Fruit fly (Drosophila melanogaster) whole organism, adult: ENCODE data around the gene CG17292.
A peak's percentile ranks its signal among the peaks of the same experiment; 100 is the strongest.

Experiments used
- CG11617 ChIP-seq: fragments of 200-800 bp; sonication (Bioruptor generic); optimal IDR thresholded peaks from 2 replicates; lab custom pipeline; 2017; ENCODE audit warnings: mild to moderate bottlenecking, missing biosample characterization, missing genetic modification reagents, missing genetic modification characterization
- CG12768 ChIP-seq: fragments of 200-800 bp; sonication (Bioruptor generic); optimal IDR thresholded peaks from 2 replicates; lab custom pipeline; 2017; ENCODE audit warnings: missing biosample characterization, missing genetic modification characterization, mild to moderate bottlenecking, moderate library complexity, missing genetic modification reagents
- CG14711 ChIP-seq: fragments of 200-800 bp; sonication (Bioruptor generic); optimal IDR thresholded peaks from 2 replicates; lab custom pipeline; 2018; ENCODE audit warnings: missing biosample characterization, mild to moderate bottlenecking, missing genetic modification characterization, moderate library complexity
- CG1620 ChIP-seq: fragments of 200-800 bp; sonication (Bioruptor generic); optimal IDR thresholded peaks from 2 replicates; lab custom pipeline; 2016; ENCODE audit warnings: missing biosample characterization, missing genetic modification characterization
- CG33017 ChIP-seq: fragments of 200-800 bp; sonication (Bioruptor generic); optimal IDR thresholded peaks from 2 replicates; lab custom pipeline; 2018; ENCODE audit warnings: missing biosample characterization, mild to moderate bottlenecking, missing genetic modification characterization, moderate library complexity
- CG5204 ChIP-seq: fragments of 200-800 bp; sonication (Bioruptor generic); optimal IDR thresholded peaks from 2 replicates; lab custom pipeline; 2016; ENCODE audit warnings: missing biosample characterization, missing genetic modification characterization
- CG7045 ChIP-seq: fragments of 200-800 bp; sonication (Bioruptor generic); optimal IDR thresholded peaks from 2 replicates; lab custom pipeline; 2017; ENCODE audit warnings: missing biosample characterization, mild to moderate bottlenecking, missing genetic modification characterization
- CG7101 ChIP-seq: fragments of 200-800 bp; sonication (Bioruptor generic); optimal IDR thresholded peaks from 2 replicates; lab custom pipeline; 2018; ENCODE audit warnings: missing biosample characterization, mild to moderate bottlenecking, missing genetic modification characterization, moderate library complexity
- Clk ChIP-seq: fragments of 200-800 bp; sonication (Bioruptor generic); optimal IDR thresholded peaks from 2 replicates; lab custom pipeline; 2017; ENCODE audit warnings: missing biosample characterization, missing genetic modification characterization
- Crg-1 ChIP-seq: fragments of 200-800 bp; sonication (Bioruptor generic); optimal IDR thresholded peaks from 2 replicates; lab custom pipeline; 2016; ENCODE audit warnings: missing biosample characterization, missing genetic modification characterization
- Hr96 ChIP-seq: fragments of 200-800 bp; sonication (Bioruptor generic); optimal IDR thresholded peaks from 2 replicates; lab custom pipeline; 2016; ENCODE audit warnings: missing biosample characterization, missing genetic modification characterization
- Mnt ChIP-seq: fragments of 200-800 bp; sonication (Bioruptor generic); optimal IDR thresholded peaks from 2 replicates; lab custom pipeline; 2016; ENCODE audit warnings: missing biosample characterization, mild to moderate bottlenecking, missing genetic modification characterization
- bab1 ChIP-seq: fragments of 200-800 bp; sonication (Bioruptor generic); optimal IDR thresholded peaks from 3 replicates; lab custom pipeline; 2019; ENCODE audit warnings: missing biosample characterization, mild to moderate bottlenecking, missing genetic modification characterization, moderate library complexity
- cic ChIP-seq: fragments of 200-800 bp; sonication (Bioruptor generic); optimal IDR thresholded peaks from 2 replicates; lab custom pipeline; 2017; ENCODE audit warnings: missing biosample characterization, mild to moderate bottlenecking, missing genetic modification characterization, moderate library complexity
- cnc ChIP-seq, 2 experiments: fragments of >200 bp; optimal IDR thresholded peaks; 2 replicates each; lab custom pipeline; 2017
- kay ChIP-seq: fragments of 200-800 bp; sonication (Bioruptor generic); peaks from one replicate; lab custom pipeline; 2016; ENCODE audit warnings: missing biosample characterization, missing genetic modification characterization, borderline replicate concordance
- ovo ChIP-seq: fragments of 200-800 bp; sonication (Bioruptor generic); optimal IDR thresholded peaks from 2 replicates; lab custom pipeline; 2016; ENCODE audit warnings: missing biosample characterization, missing genetic modification characterization
- pad ChIP-seq: fragments of 200-800 bp; sonication (Bioruptor generic); optimal IDR thresholded peaks from 3 replicates; lab custom pipeline; 2017; ENCODE audit warnings: missing biosample characterization, missing genetic modification characterization, mild to moderate bottlenecking, moderate library complexity, missing genetic modification reagents
- tj ChIP-seq: fragments of 200-800 bp; sonication (Bioruptor generic); optimal IDR thresholded peaks from 3 replicates; lab custom pipeline; 2017; ENCODE audit warnings: missing biosample characterization, mild to moderate bottlenecking, missing genetic modification characterization, moderate library complexity

The CG17292 gene

DNA sequence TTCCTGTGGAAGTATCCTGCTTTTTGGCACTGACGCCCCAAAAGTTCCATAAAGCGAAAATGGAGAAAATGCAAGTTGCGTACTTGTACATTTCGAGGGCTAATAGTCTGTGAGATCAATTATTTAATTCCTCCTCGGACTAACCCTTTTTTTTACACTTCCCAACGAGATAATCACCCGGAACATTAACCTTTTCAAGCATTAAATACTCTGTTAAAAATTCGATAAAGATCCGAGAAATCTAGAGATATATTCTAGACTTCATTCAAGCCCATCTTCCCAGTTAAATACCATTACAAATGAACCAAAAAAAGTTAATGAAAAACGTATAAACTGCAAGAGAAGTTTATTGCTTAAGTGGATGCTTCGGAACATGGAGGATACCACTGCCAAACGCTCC, 23.9 kb downstream of the CG17292 start, which contains the start of gene lectin-29Ca:
Gene lectin-29Ca (minus strand): TSS at position 101 of the 400 bp plus-strand sequence.
- TF ChIP-seq CG7101 (tag; lab: Kevin White, UChicago) (no peak), cic (GFP tag; lab: Kevin White, UChicago) (no peak), CG1620 (no peak), CG7045 (GFP tag; lab: Kevin White, UChicago) (no peak), CG5204 (GFP tag; lab: Kevin White, UChicago) (no peak), ovo (GFP tag; lab: Kevin White, UChicago) (no peak), Hr96 (no peak), kay (GFP tag; lab: Kevin White, UChicago) (no peak), CG33017 (tag; lab: Kevin White, UChicago) (no peak), CG11617 (GFP tag; lab: Kevin White, UChicago) (no peak)

DNA sequence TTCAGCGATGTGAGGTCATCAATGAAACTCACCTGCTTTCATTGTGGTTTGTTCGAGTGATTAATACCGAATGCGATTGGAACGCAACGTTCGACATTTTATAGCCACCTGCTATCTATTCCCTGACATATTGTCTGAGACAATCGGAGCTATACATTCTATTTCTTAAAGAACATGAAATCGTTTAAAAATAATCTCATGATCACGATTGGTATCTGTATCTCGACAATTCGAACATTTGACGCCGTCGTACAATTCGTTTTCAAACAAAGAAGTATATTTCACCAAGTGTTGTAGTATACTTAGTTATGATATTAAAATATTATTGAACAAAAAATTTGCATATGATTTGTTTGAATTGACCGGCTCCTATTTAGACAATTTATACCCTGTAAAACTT, 24.6 kb downstream of the CG17292 start, which contains the start of gene Peritrophin-15b:
Gene Peritrophin-15b (minus strand): TSS at position 101 of the 400 bp plus-strand sequence.
- TF ChIP-seq kay (GFP tag; lab: Kevin White, UChicago) (no peak), CG12768 (GFP tag; lab: Kevin White, UChicago) (no peak), pad (GFP tag; lab: Kevin White, UChicago) (no peak), bab1 (no peak), CG33017 (tag; lab: Kevin White, UChicago) (no peak), Clk (GFP tag; lab: Kevin White, UChicago) (no peak)

DNA sequence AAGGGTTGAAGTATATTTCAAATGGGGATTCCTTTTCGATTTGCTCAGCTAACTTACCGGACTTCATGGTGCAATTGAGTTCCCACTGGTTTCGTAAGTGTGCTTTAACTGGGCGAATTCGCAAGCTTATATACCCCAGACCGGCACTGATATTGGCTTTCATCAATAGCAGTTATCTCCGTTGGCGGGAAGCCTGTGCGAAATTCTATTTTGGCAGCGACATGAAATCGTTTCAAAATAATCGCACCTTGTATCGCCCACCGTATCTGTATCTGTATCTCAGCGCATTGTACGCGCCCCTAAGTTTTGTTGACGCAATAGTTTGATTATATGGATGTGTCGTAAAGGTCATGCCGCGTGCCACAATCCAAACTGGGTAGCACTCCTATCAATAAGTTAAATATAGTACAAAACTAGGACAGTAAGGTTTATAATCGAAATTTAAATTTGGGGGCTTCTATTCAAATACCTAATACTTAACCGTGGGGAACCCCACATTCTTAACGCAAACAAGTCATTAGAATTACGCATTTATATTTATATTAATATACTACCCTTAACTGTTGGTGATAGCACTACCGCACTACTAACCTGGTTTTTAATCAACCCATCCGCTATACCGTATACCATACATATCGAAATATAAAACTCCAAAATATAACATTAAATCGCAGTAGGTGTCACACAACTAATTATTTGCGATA, 25.9 kb downstream of the CG17292 start, which contains the start of the genes Peritrophin-15a and CG13385:
Gene Peritrophin-15a (minus strand): TSS at position 101 of the 704 bp plus-strand sequence.
Gene CG13385 (plus strand): TSS at position 654 of the 704 bp plus-strand sequence.
- TF ChIP-seq CG12768 (GFP tag; lab: Kevin White, UChicago) (no peak), cnc (optimal IDR thresholded peaks at IDR 0.05; lab: Kevin White, UChicago) (no peak), CG1620 (no peak), CG7045 (GFP tag; lab: Kevin White, UChicago) (no peak)

DNA sequence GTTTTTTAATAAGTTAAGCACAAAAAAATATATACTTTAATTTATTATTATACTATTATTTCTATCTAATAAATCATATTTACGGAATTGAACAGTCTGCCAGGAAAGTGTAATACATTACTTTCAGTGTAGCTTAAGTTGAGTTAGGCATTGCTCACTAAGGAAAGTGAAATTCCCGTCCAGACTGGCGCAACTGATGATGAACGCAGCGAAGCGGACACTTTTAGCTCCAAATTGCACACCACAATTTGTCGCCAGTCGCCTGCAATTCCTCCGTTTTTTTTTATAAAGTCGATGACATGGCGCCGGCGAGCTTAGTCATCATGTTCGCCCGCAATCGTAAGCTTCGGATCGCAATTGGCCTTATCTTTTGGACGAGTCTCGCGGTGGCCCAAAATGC, 28.5 kb downstream of the CG17292 start, which contains the start of gene CG13386:
Gene CG13386 (plus strand): TSS at position 301 of the 400 bp plus-strand sequence.
- TF ChIP-seq Mnt (GFP tag; lab: Kevin White, UChicago): no peak

DNA sequence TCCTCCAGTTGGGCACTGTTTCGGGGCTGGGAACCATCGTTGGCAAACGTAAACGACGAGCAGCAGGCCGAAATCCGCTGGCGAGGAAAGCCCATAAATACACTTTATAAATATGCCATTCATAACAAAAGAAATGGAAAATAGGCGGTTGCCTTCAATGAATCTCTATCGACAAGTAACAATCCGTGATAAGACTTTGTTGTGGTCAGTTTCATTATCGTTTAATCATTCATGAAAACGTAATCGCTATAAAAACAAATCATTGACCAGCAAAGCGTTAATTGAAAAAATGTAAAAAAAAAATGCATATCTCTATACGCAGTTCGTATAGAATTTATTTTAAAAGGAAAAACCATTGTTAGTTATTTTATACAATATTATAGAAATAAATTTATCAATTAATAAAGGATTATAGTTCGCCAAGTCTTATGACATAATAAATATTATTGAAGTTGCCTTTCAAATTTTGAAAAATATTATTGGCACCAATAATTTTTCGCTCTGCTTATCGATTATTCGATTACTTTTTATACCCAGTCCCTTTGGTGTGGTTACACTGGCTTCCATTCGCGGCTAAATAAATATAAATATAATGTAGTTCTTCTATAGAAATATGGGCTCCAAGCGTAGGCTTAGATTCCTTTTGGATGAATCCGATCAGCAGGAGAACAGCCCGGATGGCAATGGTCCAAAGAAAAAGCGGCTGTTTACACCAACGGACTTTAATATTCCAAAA, 29.8 kb downstream of the CG17292 start, which contains the start of gene CG31898:
Gene CG31898 (plus strand): TSS at position 559 of the 736 bp plus-strand sequence.
- TF ChIP-seq cic (GFP tag; lab: Kevin White, UChicago) (peak; percentile 79), CG14711 (no peak), CG7101 (tag; lab: Kevin White, UChicago) (no peak), bab1 (peak; percentile 26), CG12768 (GFP tag; lab: Kevin White, UChicago) (no peak)

DNA sequence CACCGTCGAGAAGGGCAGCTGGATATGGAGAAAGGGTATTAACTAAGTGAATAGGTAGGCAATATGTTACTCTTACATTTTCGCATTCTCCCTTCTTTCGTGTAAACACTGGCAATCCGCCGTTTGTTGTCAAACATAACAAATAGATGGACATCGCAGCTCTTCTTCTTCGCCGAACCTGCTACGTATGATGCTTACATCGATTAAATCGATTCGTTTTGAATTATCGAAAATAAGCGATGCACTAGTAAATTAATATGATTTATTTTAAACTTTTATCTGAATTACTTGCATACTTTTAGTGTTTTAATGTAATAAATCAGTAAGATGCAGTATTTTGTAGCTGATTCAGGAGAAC, 32.7 kb downstream of the CG17292 start, which contains the start of gene fy:
Gene fy (minus strand): TSS at position 353 of the 358 bp plus-strand sequence.
- no peak for TF ChIP-seq ovo (GFP tag; lab: Kevin White, UChicago)
- no peak for TF ChIP-seq pad (GFP tag; lab: Kevin White, UChicago)
- no peak for TF ChIP-seq Mnt (GFP tag; lab: Kevin White, UChicago)
- no peak for TF ChIP-seq Crg-1 (GFP tag; lab: Kevin White, UChicago)
- no peak for TF ChIP-seq CG14711
- no peak for TF ChIP-seq CG7045 (GFP tag; lab: Kevin White, UChicago)
- no peak for TF ChIP-seq tj (GFP tag; lab: Kevin White, UChicago)
- TF ChIP-seq CG12768 (GFP tag; lab: Kevin White, UChicago): no peak
- TF ChIP-seq CG11617 (GFP tag; lab: Kevin White, UChicago): no peak
- no peak for TF ChIP-seq CG7101 (tag; lab: Kevin White, UChicago)
- TF ChIP-seq cnc (optimal IDR thresholded peaks at IDR 0.05; lab: Kevin White, UChicago): no peak
- no peak for TF ChIP-seq Clk (GFP tag; lab: Kevin White, UChicago)
- no peak for TF ChIP-seq CG33017 (tag; lab: Kevin White, UChicago)
